Fruit fly (Drosophila melanogaster) whole organism, embryonic: Measurements from ENCODE around the gene CG31174.

Experiments
- Blimp-1 ChIP-seq: fragments of 200-800 bp; sonication (Bioruptor generic); optimal IDR thresholded peaks from 3 replicates; lab custom pipeline; 2018; ENCODE audit warnings: missing biosample characterization, missing genetic modification characterization, mild to moderate bottlenecking, moderate library complexity, missing genetic modification reagents
- CG10462 ChIP-seq: fragments of 200-800 bp; sonication (Bioruptor generic); optimal IDR thresholded peaks from 2 replicates; lab custom pipeline; 2016; ENCODE audit warnings: missing biosample characterization, missing genetic modification characterization
- CG10654 ChIP-seq: fragments of 200-800 bp; sonication (Bioruptor generic); optimal IDR thresholded peaks from 2 replicates; lab custom pipeline; 2016; ENCODE audit warnings: missing biosample characterization, missing genetic modification characterization
- CG12769 ChIP-seq: fragments of 200-800 bp; sonication (Bioruptor generic); optimal IDR thresholded peaks from 2 replicates; lab custom pipeline; 2019; ENCODE audit warnings: missing biosample characterization, mild to moderate bottlenecking, missing genetic modification characterization, moderate library complexity
- CG13296 ChIP-seq: fragments of 200-800 bp; sonication (Bioruptor generic); optimal IDR thresholded peaks from 3 replicates; lab custom pipeline; 2018; ENCODE audit warnings: missing biosample characterization, mild to moderate bottlenecking, missing genetic modification characterization
- CG13424 ChIP-seq: fragments of 200-800 bp; sonication (Bioruptor generic); optimal IDR thresholded peaks from 2 replicates; lab custom pipeline; 2019; ENCODE audit warnings: missing biosample characterization, mild to moderate bottlenecking, missing genetic modification characterization, moderate library complexity
- CG13775 ChIP-seq: fragments of 200-800 bp; sonication (Bioruptor generic); optimal IDR thresholded peaks from 3 replicates; lab custom pipeline; 2017; ENCODE audit warnings: missing biosample characterization, mild to moderate bottlenecking, missing genetic modification characterization
- CG16813 ChIP-seq: fragments of 200-800 bp; sonication (Bioruptor generic); IDR thresholded peaks from 3 replicates; pipeline ENCODE4 v1.3.6; 2022; ENCODE audit warnings: missing biosample characterization, missing genetic modification characterization; ENCODE audit not compliant: partially characterized antibody
- CG17328 ChIP-seq: fragments of 200-800 bp; sonication (Bioruptor generic); IDR thresholded peaks from 2 replicates; pipeline ENCODE4 v1.3.6; 2022; ENCODE audit warnings: missing biosample characterization, missing genetic modification characterization
- CG17361 ChIP-seq: fragments of 200-800 bp; sonication (Bioruptor generic); IDR thresholded peaks from 3 replicates; pipeline ENCODE4 v1.3.6; 2022; ENCODE audit warnings: missing biosample characterization, missing genetic modification characterization
- CG17802 ChIP-seq: fragments of 200-800 bp; sonication (Bioruptor generic); optimal IDR thresholded peaks from 2 replicates; lab custom pipeline; 2018; ENCODE audit warnings: missing biosample characterization, mild to moderate bottlenecking, missing genetic modification characterization, moderate library complexity
- CG18476 ChIP-seq: fragments of 200-800 bp; sonication (Bioruptor generic); optimal IDR thresholded peaks from 2 replicates; lab custom pipeline; 2016; ENCODE audit warnings: missing biosample characterization, mild to moderate bottlenecking, missing genetic modification characterization
- CG2712 ChIP-seq: fragments of 200-800 bp; optimal IDR thresholded peaks from 3 replicates; lab custom pipeline; 2019; ENCODE audit warnings: missing biosample characterization, mild to moderate bottlenecking, missing genetic modification characterization, moderate library complexity
- CG31441 ChIP-seq: fragments of 200-800 bp; sonication (Bioruptor generic); IDR thresholded peaks from 2 replicates; pipeline ENCODE4 v1.3.6; 2022; ENCODE audit warnings: missing biosample characterization, missing genetic modification characterization
- CG33213 ChIP-seq: fragments of 200-800 bp; sonication (Bioruptor generic); optimal IDR thresholded peaks from 3 replicates; lab custom pipeline; 2016; ENCODE audit warnings: missing biosample characterization, missing genetic modification characterization
- CG4360 ChIP-seq: fragments of 200-800 bp; sonication (Bioruptor generic); IDR thresholded peaks from 2 replicates; pipeline ENCODE4 v1.3.6; 2022; ENCODE audit warnings: missing biosample characterization, missing genetic modification characterization
- CG7357 ChIP-seq: fragments of 200-800 bp; sonication (Bioruptor generic); IDR thresholded peaks from 3 replicates; pipeline ENCODE4 v1.3.6; 2022; ENCODE audit warnings: missing biosample characterization, missing genetic modification characterization
- CG8290 ChIP-seq, 3 experiments: fragments of 200-800 bp; sonication (Bioruptor generic); optimal IDR thresholded peaks; 2 replicates each; lab custom pipeline; 2016 to 2019; ENCODE audit warnings: missing biosample characterization in 3 of 3, missing genetic modification characterization in 3 of 3, mild to moderate bottlenecking in 2 of 3, moderate library complexity in 1 of 3
- CG9817 ChIP-seq: fragments of 200-800 bp; sonication (Bioruptor generic); optimal IDR thresholded peaks from 2 replicates; lab custom pipeline; 2018; ENCODE audit warnings: missing biosample characterization, mild to moderate bottlenecking, missing genetic modification characterization, moderate library complexity
- CG9932 ChIP-seq: fragments of 200-800 bp; sonication (Bioruptor generic); IDR thresholded peaks from 2 replicates; pipeline ENCODE4 v1.3.6; 2022; ENCODE audit warnings: missing biosample characterization, missing genetic modification characterization
- CoRest ChIP-seq: fragments of 200-800 bp; sonication (Bioruptor generic); optimal IDR thresholded peaks from 3 replicates; lab custom pipeline; 2018; ENCODE audit warnings: missing biosample characterization, mild to moderate bottlenecking, missing genetic modification characterization, moderate library complexity
- Ets65A ChIP-seq: fragments of 200-800 bp; sonication (Bioruptor generic); peaks from one replicate; lab custom pipeline; 2016; ENCODE audit warnings: missing biosample characterization, missing genetic modification characterization
- Gsc ChIP-seq: fragments of 200-800 bp; sonication (Bioruptor generic); IDR thresholded peaks from 2 replicates; pipeline ENCODE4 v1.3.6; 2022; ENCODE audit warnings: missing biosample characterization, missing genetic modification characterization
- H15 ChIP-seq: fragments of 200-800 bp; sonication (Bioruptor generic); IDR thresholded peaks from 3 replicates; pipeline ENCODE4 v1.3.6; 2022; ENCODE audit warnings: missing biosample characterization, missing genetic modification characterization
- Jarid2 ChIP-seq: fragments of 200-800 bp; sonication (Bioruptor generic); optimal IDR thresholded peaks from 3 replicates; lab custom pipeline; 2017; ENCODE audit warnings: mild to moderate bottlenecking, missing biosample characterization, missing genetic modification reagents, missing genetic modification characterization
- NK7.1 ChIP-seq: fragments of 200-800 bp; sonication (Bioruptor generic); optimal IDR thresholded peaks from 3 replicates; lab custom pipeline; 2016; ENCODE audit warnings: missing biosample characterization, missing genetic modification characterization
- NfI ChIP-seq: fragments of 200-800 bp; sonication (Bioruptor generic); optimal IDR thresholded peaks from 3 replicates; lab custom pipeline; 2018; ENCODE audit warnings: missing biosample characterization, mild to moderate bottlenecking, missing genetic modification characterization, moderate library complexity
- Oaz ChIP-seq: fragments of 200-800 bp; sonication (Bioruptor generic); IDR thresholded peaks from 2 replicates; pipeline ENCODE4 v1.3.6; 2022; ENCODE audit warnings: missing biosample characterization, missing genetic modification characterization
- Ssrp ChIP-seq: fragments of 200-800 bp; sonication (Bioruptor generic); optimal IDR thresholded peaks from 2 replicates; lab custom pipeline; 2018; ENCODE audit warnings: missing biosample characterization, mild to moderate bottlenecking, missing genetic modification characterization, moderate library complexity
- Usf ChIP-seq: fragments of 200-800 bp; sonication (Bioruptor generic); optimal IDR thresholded peaks from 2 replicates; lab custom pipeline; 2017; ENCODE audit warnings: missing genotype, missing biosample characterization, missing genetic modification characterization
- amos ChIP-seq: fragments of 200-800 bp; sonication (Bioruptor generic); IDR thresholded peaks from 2 replicates; pipeline ENCODE4 v1.3.6; 2022; ENCODE audit warnings: missing biosample characterization, missing genetic modification characterization; ENCODE audit not compliant: partially characterized antibody
- ap ChIP-seq: fragments of 200-800 bp; sonication (Bioruptor generic); IDR thresholded peaks from 2 replicates; pipeline ENCODE4 v1.3.6; 2022; ENCODE audit warnings: missing biosample characterization, missing genetic modification characterization
- chm ChIP-seq: fragments of 200-800 bp; sonication (Bioruptor generic); IDR thresholded peaks from 2 replicates; pipeline ENCODE4 v1.3.6; 2022; ENCODE audit warnings: missing biosample characterization, missing genetic modification characterization
- ci ChIP-seq: fragments of 200-800 bp; sonication (Bioruptor generic); IDR thresholded peaks from 3 replicates; pipeline ENCODE4 v1.3.6; 2022; ENCODE audit warnings: missing biosample characterization, missing genetic modification characterization
- eve ChIP-seq, 2 experiments: fragments of >200 bp; optimal IDR thresholded peaks; 2 replicates each; lab custom pipeline; 2017; ENCODE audit warnings: missing biosample characterization in 2 of 2, missing genetic modification characterization in 2 of 2
- gce ChIP-seq: fragments of 200-800 bp; sonication (Bioruptor generic); IDR thresholded peaks from 3 replicates; pipeline ENCODE4 v1.3.6; 2022; ENCODE audit warnings: missing biosample characterization, missing genetic modification characterization
- gfzf ChIP-seq: fragments of 200-800 bp; sonication (Bioruptor generic); optimal IDR thresholded peaks from 2 replicates; lab custom pipeline; 2016; ENCODE audit warnings: missing biosample characterization, mild to moderate bottlenecking, missing genetic modification characterization, moderate library complexity
- grau ChIP-seq: fragments of 200-800 bp; optimal IDR thresholded peaks from 3 replicates; lab custom pipeline; 2019; ENCODE audit warnings: missing biosample characterization, mild to moderate bottlenecking, missing genetic modification characterization, moderate library complexity
- gsb ChIP-seq: fragments of 200-800 bp; sonication (Bioruptor generic); IDR thresholded peaks from 2 replicates; pipeline ENCODE4 v1.3.6; 2022; ENCODE audit warnings: missing biosample characterization, missing genetic modification characterization
- jigr1 ChIP-seq: fragments of 200-800 bp; sonication (Bioruptor generic); IDR thresholded peaks from 3 replicates; pipeline ENCODE4 v1.3.6; 2022; ENCODE audit warnings: missing biosample characterization, missing genetic modification characterization
- mirr ChIP-seq: fragments of 200-800 bp; sonication (Bioruptor generic); optimal IDR thresholded peaks from 3 replicates; lab custom pipeline; 2018; ENCODE audit warnings: missing biosample characterization, mild to moderate bottlenecking, missing genetic modification characterization
- odd ChIP-seq: fragments of 200-800 bp; sonication (Bioruptor generic); optimal IDR thresholded peaks from 2 replicates; lab custom pipeline; 2017; ENCODE audit warnings: missing biosample characterization, mild to moderate bottlenecking, missing genetic modification characterization
- onecut ChIP-seq: fragments of 200-800 bp; sonication (Bioruptor generic); IDR thresholded peaks from 2 replicates; pipeline ENCODE4 v1.3.6; 2022; ENCODE audit warnings: missing biosample characterization, missing genetic modification characterization
- sens ChIP-seq: fragments of 200-800 bp; sonication (Bioruptor generic); peaks from one replicate; lab custom pipeline; 2016; ENCODE audit warnings: missing biosample characterization, missing genetic modification characterization
- twi ChIP-seq: fragments of 200-800 bp; optimal IDR thresholded peaks from 2 replicates; lab custom pipeline; 2019; ENCODE audit warnings: missing biosample characterization, mild to moderate bottlenecking, missing genetic modification characterization, moderate library complexity

CG31174 gene

dm6 chr3R:21852579-21853233 lies 16.6 kb downstream of the CG31174 start (continued):
- TF ChIP-seq Blimp-1: peak; percentile 14
- peak; percentile 14 for TF ChIP-seq CoRest (tag; lab: Kevin White, UChicago)
- no peak for TF ChIP-seq odd
- TF ChIP-seq onecut (GFP tag; lab: Robert Waterston, UW): no peak
- TF ChIP-seq CG12769 (tag; lab: Kevin White, UChicago): no peak
- TF ChIP-seq jigr1 (GFP tag; lab: Robert Waterston, UW): no peak
- TF ChIP-seq CG10654 (GFP tag; lab: Kevin White, UChicago): no peak
- TF ChIP-seq CG17802: no peak
- TF ChIP-seq CG17361: 0 out of 3 replicates have a peak, but pooled peaks have one; percentile 31
- TF ChIP-seq gce (GFP tag; lab: Robert Waterston, UW): no peak
- peak; percentile 39 for TF ChIP-seq grau (tag; lab: Kevin White, UChicago)
- TF ChIP-seq CG33213: no peak
- no peak for TF ChIP-seq twi (tag; lab: Kevin White, UChicago)
- TF ChIP-seq NfI (GFP tag; lab: Kevin White, UChicago): peak; percentile 19
- TF ChIP-seq CG13296 (GFP tag; lab: Kevin White, UChicago): peak; percentile 15
- no peak for TF ChIP-seq CG10462 (GFP tag; lab: Kevin White, UChicago)
- TF ChIP-seq mirr (GFP tag; lab: Kevin White, UChicago): no peak
- peak; percentile 32; the same call in 1 of the 2 replicates for TF ChIP-seq CG9932 (GFP tag; lab: Robert Waterston, UW)
- TF ChIP-seq amos (GFP tag; lab: Robert Waterston, UW): no peak
- peak; percentile 3 for TF ChIP-seq Ssrp (tag; lab: Kevin White, UChicago)
- no peak for TF ChIP-seq Jarid2 (GFP tag; lab: Kevin White, UChicago)
- peak; percentile 27; the same call in 1 of the 3 replicates for TF ChIP-seq ci
- TF ChIP-seq CG2712: peak; percentile 43
- TF ChIP-seq gsb (GFP tag; lab: Robert Waterston, UW): no peak
- TF ChIP-seq H15 (GFP tag; lab: Robert Waterston, UW): no peak
- peak; percentile 15 for TF ChIP-seq CG13775
- no peak for TF ChIP-seq CG17328 (GFP tag; lab: Robert Waterston, UW)
- TF ChIP-seq CG7357 (GFP tag; lab: Robert Waterston, UW): no peak
- TF ChIP-seq Gsc (GFP tag; lab: Robert Waterston, UW): no peak
- TF ChIP-seq CG13424 (tag; lab: Kevin White, UChicago): peak; percentile 20
- peak; percentile 31; the same call in 1 of the 2 replicates for TF ChIP-seq CG31441
- TF ChIP-seq CG9817 (tag; lab: Kevin White, UChicago): peak; percentile 50
- TF ChIP-seq Ets65A (GFP tag; lab: Kevin White, UChicago): peak; percentile 20
- peak; percentile 6 for TF ChIP-seq CG18476 (GFP tag; lab: Kevin White, UChicago)

- TF ChIP-seq Usf (GFP tag; lab: Kevin White, UChicago) (no peak), CG16813 (GFP tag; lab: Robert Waterston, UW) (no peak), gfzf (GFP tag; lab: Kevin White, UChicago) (no peak), CG8290 (GFP tag; optimal IDR thresholded peaks at IDR 0.05; lab: Kevin White, UChicago) (no peak), CG8290 (tag; optimal IDR thresholded peaks at IDR 0.05; lab: Kevin White, UChicago) (peak in 1 of 2 experiments; percentile 21), Blimp-1 (peak; percentile 3), Oaz (GFP tag; lab: Robert Waterston, UW) (no peak), ap (GFP tag; lab: Robert Waterston, UW) (0 out of 2 replicates have a peak, but pooled peaks have one; percentile 6), Ets65A (GFP tag; lab: Kevin White, UChicago) (peak; percentile 71), ci (peak; percentile 14; the same call in 1 of the 3 replicates), sens (GFP tag; lab: Kevin White, UChicago) (peak; percentile 33), chm (peak; percentile 30; the same call in 1 of the 2 replicates), eve (GFP tag; optimal IDR thresholded peaks at IDR 0.05; lab: Kevin White, UChicago) (peak in 1 of 2 experiments; percentile 19), gce (GFP tag; lab: Robert Waterston, UW) (0 out of 3 replicates have a peak, but pooled peaks have one; percentile 19), CG4360 (GFP tag; lab: Robert Waterston, UW) (peak; percentile 90), NK7.1 (GFP tag; lab: Kevin White, UChicago) (no peak)
Observed at dm6 chr3R:21851592-21852578, 17.4 kb downstream of the CG31174 start.
